Fruit fly (Drosophila melanogaster): ENCODE data around the gene CG14443.
A peak's percentile ranks its signal among the peaks of the same experiment; 100 is the strongest.

The CG14443 gene

DNA sequence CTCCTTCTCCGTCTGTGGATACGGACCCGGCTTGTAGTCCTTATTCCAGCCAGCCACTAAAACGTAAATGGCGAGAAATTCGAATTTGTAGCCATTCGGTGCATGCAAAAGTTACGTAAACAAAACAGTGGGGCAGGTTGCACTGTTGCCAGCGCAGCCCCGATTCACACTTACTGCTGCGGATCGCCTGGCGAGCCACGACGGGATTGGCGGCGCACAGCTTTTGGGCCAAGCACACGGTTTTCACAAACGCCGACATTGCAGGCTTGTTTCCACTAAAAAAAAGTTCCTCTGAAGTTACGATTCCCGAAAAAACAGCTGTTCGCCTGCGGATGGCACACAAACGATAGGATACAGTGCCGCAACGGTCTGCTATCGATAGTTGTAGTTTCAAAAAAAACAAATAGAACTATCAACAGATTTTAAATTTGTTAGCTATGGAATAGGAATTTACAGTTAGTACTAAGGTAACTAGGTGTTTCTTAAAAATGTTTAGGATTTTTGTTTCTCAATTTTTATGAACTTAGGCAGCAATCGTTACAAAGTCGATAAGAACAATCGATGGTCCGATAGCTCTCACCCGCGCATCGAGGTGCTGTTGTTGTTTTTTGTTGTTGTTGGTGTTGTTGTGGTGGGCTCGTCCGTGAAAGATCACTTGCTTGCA is 44.2 kb downstream of the CG14443 start, which contains the start of gene Fum1 (continued):
- no peak for TF ChIP-seq emc (GFP tag; optimal IDR thresholded peaks at IDR 0.05)
- TF ChIP-seq CG4707 (GFP tag; optimal IDR thresholded peaks at IDR 0.05): no peak
- TF ChIP-seq btn (GFP tag; optimal IDR thresholded peaks at IDR 0.05): no peak
- TF ChIP-seq kni (GFP tag; optimal IDR thresholded peaks at IDR 0.05): no peak
- TF ChIP-seq CG10209 (GFP tag; optimal IDR thresholded peaks at IDR 0.05): no peak
- TF ChIP-seq CG9797 (GFP tag; optimal IDR thresholded peaks at IDR 0.05): no peak
- TF ChIP-seq CG9727 (GFP tag; optimal IDR thresholded peaks at IDR 0.05): no peak
- TF ChIP-seq Camta (GFP tag; optimal IDR thresholded peaks at IDR 0.05): no peak
- peak; percentile 89 for TF ChIP-seq vnd (GFP tag; IDR thresholded peaks at IDR 0.05; ENCODE audit: partially characterized antibody)
- TF ChIP-seq shn (GFP tag; optimal IDR thresholded peaks at IDR 0.05): no peak
- TF ChIP-seq insv (GFP tag; optimal IDR thresholded peaks at IDR 0.05): no peak
- TF ChIP-seq Poxn (GFP tag; IDR thresholded peaks at IDR 0.05): no peak
- TF ChIP-seq CG13624 (GFP tag; optimal IDR thresholded peaks at IDR 0.05): peak; percentile 20
- no peak for TF ChIP-seq CG32772 (GFP tag; IDR thresholded peaks at IDR 0.05)
- TF ChIP-seq CG10366 (GFP tag; IDR thresholded peaks at IDR 0.05): no peak
- no peak for TF ChIP-seq Abd-B (GFP tag; optimal IDR thresholded peaks at IDR 0.05)
- no peak for TF ChIP-seq ash1 (GFP tag; optimal IDR thresholded peaks at IDR 0.05)
- peak; percentile 16 for TF ChIP-seq CG10147 (GFP tag; optimal IDR thresholded peaks at IDR 0.05)
- TF ChIP-seq zf30C (GFP tag; optimal IDR thresholded peaks at IDR 0.05): no peak
- TF ChIP-seq CG13123 (GFP tag; optimal IDR thresholded peaks at IDR 0.05): no peak
- TF ChIP-seq hkb (optimal IDR thresholded peaks at IDR 0.05): peak; percentile 69
- no peak for TF ChIP-seq hkb (GFP tag; IDR thresholded peaks at IDR 0.05)
- TF ChIP-seq jing (GFP tag; optimal IDR thresholded peaks at IDR 0.05): no peak
- no peak for TF ChIP-seq cato (GFP tag; optimal IDR thresholded peaks at IDR 0.05; ENCODE audit: borderline replicate concordance)
- TF ChIP-seq gro (GFP tag; optimal IDR thresholded peaks at IDR 0.05): peak; percentile 53
- peak; percentile 19 for TF ChIP-seq PHDP (tag; optimal IDR thresholded peaks at IDR 0.05)
- TF ChIP-seq CG3163 (GFP tag; optimal IDR thresholded peaks at IDR 0.05): no peak
- TF ChIP-seq MESR4 (GFP tag; optimal IDR thresholded peaks at IDR 0.05): peak; percentile 54
- no peak for TF ChIP-seq CG18764 (GFP tag; optimal IDR thresholded peaks at IDR 0.05)
- TF ChIP-seq HLH3B (GFP tag; IDR thresholded peaks at IDR 0.05): no peak
- TF ChIP-seq tx (GFP tag; optimal IDR thresholded peaks at IDR 0.05): no peak
- no peak for TF ChIP-seq Asciz (GFP tag; optimal IDR thresholded peaks at IDR 0.05)
- TF ChIP-seq twi (tag; optimal IDR thresholded peaks at IDR 0.05): no peak
- no peak for TF ChIP-seq Sox102F (GFP tag; optimal IDR thresholded peaks at IDR 0.05)
- peak; percentile 30 for TF ChIP-seq CG30403 (GFP tag; optimal IDR thresholded peaks at IDR 0.05)
- peak; percentile 96 for TF ChIP-seq Sry-δ (GFP tag; optimal IDR thresholded peaks at IDR 0.05)
- no peak for TF ChIP-seq E2f1 (GFP tag; IDR thresholded peaks at IDR 0.05)
- TF ChIP-seq h (optimal IDR thresholded peaks at IDR 0.05): no peak
- TF ChIP-seq CG9932 (GFP tag; IDR thresholded peaks at IDR 0.05): peak; percentile 37; the same call in 1 of the 2 replicates
- peak; percentile 45 for TF ChIP-seq zfh2 (GFP tag; optimal IDR thresholded peaks at IDR 0.05)
- no peak for TF ChIP-seq ham (GFP tag; IDR thresholded peaks at IDR 0.05)
- peak; percentile 33 for TF ChIP-seq Myb (GFP tag; optimal IDR thresholded peaks at IDR 0.05)
- no peak for TF ChIP-seq Meics (GFP tag; optimal IDR thresholded peaks at IDR 0.05)
- no peak for TF ChIP-seq yki (optimal IDR thresholded peaks at IDR 0.05)
- no peak for TF ChIP-seq HLHmδ (GFP tag; optimal IDR thresholded peaks at IDR 0.05)
- TF ChIP-seq fru (optimal IDR thresholded peaks at IDR 0.05): no peak
- TF ChIP-seq CG8765 (GFP tag; IDR thresholded peaks at IDR 0.05): no peak
- TF ChIP-seq sqz (GFP tag; optimal IDR thresholded peaks at IDR 0.05): no peak
- TF ChIP-seq bowl (GFP tag; IDR thresholded peaks at IDR 0.05): no peak
- peak; percentile 97 for TF ChIP-seq CG2116 (GFP tag; optimal IDR thresholded peaks at IDR 0.05)
- no peak for TF ChIP-seq Lhr (GFP tag; optimal IDR thresholded peaks at IDR 0.05)
- no peak for TF ChIP-seq caup (GFP tag; optimal IDR thresholded peaks at IDR 0.05; ENCODE audit: severe bottlenecking)

Measured in whole organism, embryonic.